Worm (Caenorhabditis elegans) whole organism, early embryonic: ENCODE measurements around the gene mab-10.

Source experiments
- B0310.2 ChIP-seq: sonication (generic microtip); optimal IDR thresholded peaks from 2 replicates; lab custom pipeline; 2016; ENCODE audit warnings: mild to moderate bottlenecking, missing genetic modification characterization, missing compliant biosample characterization
- F13C5.2 ChIP-seq: sonication (generic microtip); optimal IDR thresholded peaks from 2 replicates; lab custom pipeline; 2017; ENCODE audit warnings: mild to moderate bottlenecking, missing genetic modification characterization, inconsistent platforms, missing compliant biosample characterization
- aly-1 ChIP-seq: sonication (generic microtip); optimal IDR thresholded peaks from 2 replicates; lab custom pipeline; 2016; ENCODE audit warnings: missing genetic modification characterization, missing compliant biosample characterization
- ama-1 ChIP-seq: fragments of 150-350 bp; optimal IDR thresholded peaks from 2 replicates; lab custom pipeline; 2014
- ceh-13 ChIP-seq: fragments of 200-800 bp; sonication (Bioruptor generic); optimal IDR thresholded peaks from 2 replicates; lab custom pipeline; 2018; ENCODE audit warnings: mild to moderate bottlenecking, missing genetic modification characterization, missing compliant biosample characterization
- ceh-36 ChIP-seq: sonication (generic microtip); optimal IDR thresholded peaks from 2 replicates; lab custom pipeline; 2016; ENCODE audit warnings: missing genetic modification characterization, inconsistent platforms, missing compliant biosample characterization
- ets-7 ChIP-seq: sonication (generic microtip); optimal IDR thresholded peaks from 2 replicates; lab custom pipeline; 2016; ENCODE audit warnings: missing genotype, missing genetic modification characterization, missing compliant biosample characterization
- flt-1 ChIP-seq: fragments of 200-800 bp; sonication (Bioruptor generic); IDR thresholded peaks from 2 replicates; pipeline ENCODE4 v1.3.6; 2022; ENCODE audit warnings: missing genetic modification characterization, missing compliant biosample characterization
- hmbx-1 ChIP-seq: sonication (generic microtip); optimal IDR thresholded peaks from 2 replicates; lab custom pipeline; 2016; ENCODE audit warnings: mild to moderate bottlenecking, missing genetic modification characterization, missing compliant biosample characterization
- hmg-4 ChIP-seq: fragments of 200-800 bp; sonication (Bioruptor generic); optimal IDR thresholded peaks from 2 replicates; lab custom pipeline; 2018; ENCODE audit warnings: mild to moderate bottlenecking, missing genetic modification characterization, missing compliant biosample characterization
- hnd-1 ChIP-seq: sonication (generic microtip); optimal IDR thresholded peaks from 2 replicates; lab custom pipeline; 2016; ENCODE audit warnings: missing genetic modification characterization, missing compliant biosample characterization
- pes-1 ChIP-seq: fragments of 200-800 bp; sonication (Bioruptor generic); IDR thresholded peaks from 2 replicates; pipeline ENCODE4 v1.3.6; 2022; ENCODE audit warnings: missing genetic modification reagents, missing genetic modification characterization, missing compliant biosample characterization
- scrt-1 ChIP-seq: fragments of 200-800 bp; sonication (Bioruptor generic); IDR thresholded peaks from 2 replicates; pipeline ENCODE4 v1.3.6; 2022; ENCODE audit warnings: missing genetic modification characterization, missing compliant biosample characterization
- sea-1 ChIP-seq: fragments of 200-800 bp; sonication (Bioruptor generic); conservative IDR thresholded peaks from 2 replicates; pipeline ENCODE4 v1.3.6; 2022; ENCODE audit warnings: missing genetic modification characterization, missing compliant biosample characterization
- tbx-11 ChIP-seq: fragments of 200-800 bp; sonication (Bioruptor generic); IDR thresholded peaks from 2 replicates; pipeline ENCODE4 v1.3.6; 2022; ENCODE audit warnings: missing genetic modification characterization, missing compliant biosample characterization
- tbx-37 ChIP-seq: fragments of 200-800 bp; sonication (Bioruptor generic); conservative IDR thresholded peaks from 2 replicates; pipeline ENCODE4 v1.3.6; 2022; ENCODE audit warnings: missing genetic modification reagents, missing genetic modification characterization, missing compliant biosample characterization
- tra-4 ChIP-seq: sonication (generic microtip); optimal IDR thresholded peaks from 2 replicates; lab custom pipeline; 2017; ENCODE audit warnings: missing genetic modification characterization, missing compliant biosample characterization

mab-10 gene

DNA sequence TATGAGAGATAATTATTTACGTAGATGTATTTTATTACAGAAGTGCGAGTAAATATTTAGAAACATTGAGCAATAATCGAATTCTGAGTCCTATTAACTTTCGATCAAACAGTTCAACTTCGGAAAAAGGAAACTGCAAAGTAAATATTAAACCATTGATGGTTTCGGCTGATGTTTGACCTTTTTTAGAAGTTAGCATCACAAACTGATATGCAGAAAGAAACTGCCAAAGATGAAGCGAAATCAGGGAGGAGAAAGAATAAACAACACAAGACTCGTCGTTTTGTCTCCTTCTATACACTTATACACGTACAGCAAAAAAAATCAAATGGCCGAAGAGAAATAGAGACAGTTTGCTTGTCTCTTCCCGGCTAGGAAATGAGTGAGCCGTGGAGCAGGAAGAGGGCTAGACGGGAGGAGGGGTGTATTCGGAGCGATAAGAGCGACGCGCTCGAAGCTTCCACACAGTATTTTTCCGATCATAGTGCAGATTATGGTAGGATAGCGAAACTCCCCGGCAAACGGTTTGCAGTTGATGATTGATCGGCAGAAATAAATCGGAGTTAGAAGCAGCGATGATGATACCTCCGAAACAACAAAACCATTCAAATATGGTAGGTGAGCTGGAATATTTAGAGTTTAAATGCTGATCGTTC lies 28.8 kb downstream of the mab-10 start:
- TF ChIP-seq sea-1 (no peak), tbx-11 (no peak), F13C5.2 (tag; lab: Kevin White, UChicago) (no peak), ama-1 (lab: Kevin White, UChicago) (no peak), flt-1 (no peak)

DNA sequence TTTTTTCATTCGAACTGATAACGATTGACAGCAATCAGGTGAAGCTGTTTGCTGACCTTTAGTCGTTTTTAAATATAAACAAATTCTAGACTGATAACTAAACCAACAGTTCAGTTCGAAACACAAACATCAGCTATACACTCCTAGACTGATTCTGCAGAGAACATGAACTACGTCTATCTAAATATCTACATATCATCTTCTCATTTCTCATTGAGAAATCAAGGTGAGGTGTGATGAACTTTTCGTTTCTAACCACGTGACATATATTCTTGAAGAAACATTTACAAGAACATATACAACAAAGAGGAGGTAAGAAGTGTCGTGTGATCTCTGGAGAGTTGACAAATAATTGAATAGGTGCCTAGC lies 29.3 kb downstream of the mab-10 start:
- TF ChIP-seq F13C5.2 (tag; lab: Kevin White, UChicago), result no peak
- TF ChIP-seq tbx-11, result no peak
- no peak for TF ChIP-seq tra-4 (tag; lab: Kevin White, UChicago)
- no peak for TF ChIP-seq scrt-1 (GFP tag; lab: Robert Waterston, UW)
- TF ChIP-seq ama-1 (lab: Kevin White, UChicago), result no peak
- no peak for TF ChIP-seq sea-1
- no peak for TF ChIP-seq B0310.2
- no peak for TF ChIP-seq hnd-1
- no peak for TF ChIP-seq ceh-36 (tag; lab: Kevin White, UChicago)
- no peak for TF ChIP-seq tbx-37 (GFP tag; lab: Robert Waterston, UW)
- TF ChIP-seq hmbx-1, result no peak
- TF ChIP-seq flt-1, result no peak
- TF ChIP-seq ceh-13 (GFP tag; lab: Kevin White, UChicago), result no peak
- no peak for TF ChIP-seq hmg-4 (GFP tag; lab: Kevin White, UChicago)
- TF ChIP-seq pes-1 (GFP tag; lab: Robert Waterston, UW), result no peak
- TF ChIP-seq ets-7 (tag; lab: Kevin White, UChicago), result no peak

DNA sequence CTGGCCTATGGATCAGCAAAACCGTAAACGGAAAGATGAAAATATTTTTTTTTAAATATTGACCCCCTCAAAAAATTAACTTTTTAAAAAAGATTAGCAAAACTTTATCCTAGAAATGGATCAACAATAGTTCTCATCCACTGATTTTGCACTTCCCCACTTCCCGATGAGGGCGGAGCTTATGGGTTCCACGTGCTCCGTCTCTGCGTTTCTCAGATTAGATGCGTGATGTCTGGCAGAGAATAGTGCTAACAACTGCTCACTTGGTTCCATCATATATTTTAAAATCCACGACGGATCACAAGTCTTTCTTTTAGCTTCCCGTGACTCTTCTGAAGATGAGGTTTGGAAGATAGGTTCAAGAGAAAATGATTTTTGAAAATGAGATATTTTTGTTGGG lies 30.5 kb downstream of the mab-10 start:
- TF ChIP-seq scrt-1 (GFP tag; lab: Robert Waterston, UW) (no peak), tbx-11 (no peak), sea-1 (no peak), ceh-36 (tag; lab: Kevin White, UChicago) (no peak), ceh-13 (GFP tag; lab: Kevin White, UChicago) (no peak), ama-1 (lab: Kevin White, UChicago) (no peak), hmbx-1 (no peak), flt-1 (no peak), B0310.2 (no peak), hmg-4 (GFP tag; lab: Kevin White, UChicago) (no peak), ets-7 (tag; lab: Kevin White, UChicago) (no peak)

DNA sequence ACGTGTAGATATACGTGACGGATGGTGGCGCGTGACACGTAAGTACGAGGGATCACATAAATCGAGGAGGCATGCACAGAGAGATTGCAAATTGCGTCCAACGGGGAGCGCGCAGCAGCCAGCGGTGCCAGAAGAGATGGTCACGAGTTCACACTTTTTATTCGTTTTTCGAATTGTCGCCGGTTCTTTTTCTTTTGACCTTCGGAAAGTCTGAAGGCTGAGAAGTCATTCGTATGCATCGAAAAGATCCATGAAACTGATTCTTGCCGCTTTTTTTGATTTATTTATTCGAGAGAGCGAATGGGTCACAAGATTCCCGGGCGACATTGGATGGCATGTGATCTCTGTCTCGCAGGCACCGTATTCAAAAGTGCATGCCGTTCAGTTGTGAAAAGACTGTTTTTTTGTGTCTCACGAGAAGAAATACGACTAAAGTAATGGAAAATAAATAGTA lies 31.1 kb downstream of the mab-10 start:
- no peak for TF ChIP-seq ama-1 (lab: Kevin White, UChicago)
- no peak for TF ChIP-seq aly-1 (tag; lab: Kevin White, UChicago)
- TF ChIP-seq pes-1 (GFP tag; lab: Robert Waterston, UW), result no peak

DNA sequence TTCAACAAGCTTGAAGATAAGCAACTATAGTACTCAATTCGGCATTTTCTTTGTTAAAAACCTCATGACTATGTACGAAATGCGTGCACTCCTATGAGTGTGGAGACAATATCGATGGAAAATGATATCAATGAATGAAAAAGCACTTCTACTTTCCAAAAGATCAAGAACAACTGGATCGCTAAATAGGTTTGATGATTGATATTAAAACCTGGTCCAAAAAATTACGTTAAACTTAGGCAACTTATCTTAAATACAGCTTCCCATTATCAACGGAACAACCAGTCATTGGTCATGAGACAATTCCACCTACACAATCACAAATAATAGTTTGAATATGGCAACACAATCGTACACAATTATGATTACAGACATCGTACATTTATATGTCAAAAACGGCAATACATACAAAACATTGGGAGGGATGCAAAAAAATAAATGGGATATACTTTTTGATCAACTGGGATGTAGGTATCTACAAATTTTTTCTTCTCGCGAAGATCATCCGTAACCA lies 31.8 kb downstream of the mab-10 start:
- TF ChIP-seq tra-4 (tag; lab: Kevin White, UChicago) (no peak), hmg-4 (GFP tag; lab: Kevin White, UChicago) (no peak), ceh-13 (GFP tag; lab: Kevin White, UChicago) (no peak), aly-1 (tag; lab: Kevin White, UChicago) (no peak), tbx-11 (no peak), ets-7 (tag; lab: Kevin White, UChicago) (no peak), ama-1 (lab: Kevin White, UChicago) (no peak), hmbx-1 (no peak), B0310.2 (no peak), F13C5.2 (tag; lab: Kevin White, UChicago) (no peak), tbx-37 (GFP tag; lab: Robert Waterston, UW) (no peak), pes-1 (GFP tag; lab: Robert Waterston, UW) (no peak), sea-1 (no peak), hnd-1 (no peak), flt-1 (no peak), ceh-36 (tag; lab: Kevin White, UChicago) (no peak), scrt-1 (GFP tag; lab: Robert Waterston, UW) (no peak)

DNA sequence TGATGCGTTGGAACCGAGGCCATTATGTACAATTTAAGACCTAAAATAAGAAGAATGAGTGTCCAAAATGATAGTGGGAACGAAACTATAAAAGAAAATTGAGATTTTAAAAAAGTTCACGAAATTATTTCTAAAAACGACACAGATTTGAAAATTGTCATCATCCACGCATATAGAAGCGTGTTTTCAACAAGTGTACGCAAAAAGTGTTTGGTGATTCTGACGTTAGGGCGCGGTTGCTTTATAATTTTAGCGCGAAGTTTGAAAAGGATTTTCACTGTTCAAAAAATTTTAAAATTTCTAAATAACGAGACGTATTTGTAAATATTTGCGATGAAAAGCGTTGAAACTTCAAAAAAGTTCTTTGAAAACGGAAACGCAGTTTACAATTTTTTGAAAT lies 35.5 kb downstream of the mab-10 start, which contains the start of gene cdc-48.1:
Gene cdc-48.1 (minus strand): TSS at position 40 of the 400 bp plus-strand sequence.
- TF ChIP-seq flt-1, result peak; percentile 81
- peak; percentile 60 for TF ChIP-seq tra-4 (tag; lab: Kevin White, UChicago)
- TF ChIP-seq aly-1 (tag; lab: Kevin White, UChicago), result no peak
- TF ChIP-seq ets-7 (tag; lab: Kevin White, UChicago), result peak; percentile 45
- TF ChIP-seq ceh-13 (GFP tag; lab: Kevin White, UChicago), result peak; percentile 47
- TF ChIP-seq tbx-11, result peak; percentile 57; the same call in 1 of the 2 replicates
- peak; percentile 75 for TF ChIP-seq tbx-37 (GFP tag; lab: Robert Waterston, UW)
- TF ChIP-seq hmbx-1, result peak; percentile 51
- TF ChIP-seq sea-1, result peak; percentile 86
- peak; percentile 54 for TF ChIP-seq ceh-36 (tag; lab: Kevin White, UChicago)
- TF ChIP-seq hmg-4 (GFP tag; lab: Kevin White, UChicago), result peak; percentile 65
- no peak for TF ChIP-seq ama-1 (lab: Kevin White, UChicago)
- TF ChIP-seq B0310.2, result peak; percentile 74
- peak; percentile 82 for TF ChIP-seq pes-1 (GFP tag; lab: Robert Waterston, UW)
- peak; percentile 57; the same call in 1 of the 2 replicates for TF ChIP-seq scrt-1 (GFP tag; lab: Robert Waterston, UW)
- TF ChIP-seq hnd-1, result peak; percentile 42
- peak; percentile 99 for TF ChIP-seq F13C5.2 (tag; lab: Kevin White, UChicago)

DNA sequence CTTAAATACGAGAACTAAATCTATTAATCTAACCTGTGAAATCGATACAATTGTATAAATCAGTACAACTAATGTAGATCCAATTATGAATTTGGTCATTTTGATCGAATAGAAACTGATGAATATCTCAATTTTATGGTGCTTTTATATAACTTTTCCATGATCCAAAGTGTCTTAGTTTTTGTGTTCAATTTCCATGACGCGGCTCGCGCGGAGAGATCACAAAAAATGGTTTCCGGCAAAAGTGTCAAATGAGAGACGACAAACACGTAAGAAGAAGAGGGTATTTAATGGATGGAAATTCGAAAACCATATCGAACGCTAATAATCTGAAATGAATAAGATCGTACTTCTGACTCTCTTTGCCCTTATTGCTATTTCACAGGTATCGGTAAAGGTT lies 36.7 kb downstream of the mab-10 start, which contains the start of the genes C06A1.6 and C06A1.7:
Gene C06A1.6 (minus strand): TSS at position 101 of the 400 bp plus-strand sequence.
Gene C06A1.7 (plus strand): TSS at position 314 of the 400 bp plus-strand sequence.
- TF ChIP-seq F13C5.2 (tag; lab: Kevin White, UChicago), result no peak
- TF ChIP-seq tra-4 (tag; lab: Kevin White, UChicago), result no peak
- TF ChIP-seq B0310.2, result no peak
- TF ChIP-seq hmg-4 (GFP tag; lab: Kevin White, UChicago), result no peak
- no peak for TF ChIP-seq tbx-11
- no peak for TF ChIP-seq sea-1
- TF ChIP-seq aly-1 (tag; lab: Kevin White, UChicago), result no peak
- no peak for TF ChIP-seq ceh-13 (GFP tag; lab: Kevin White, UChicago)
- no peak for TF ChIP-seq scrt-1 (GFP tag; lab: Robert Waterston, UW)
- TF ChIP-seq hmbx-1, result no peak
- TF ChIP-seq tbx-37 (GFP tag; lab: Robert Waterston, UW), result no peak
- TF ChIP-seq flt-1, result no peak
- no peak for TF ChIP-seq pes-1 (GFP tag; lab: Robert Waterston, UW)
- no peak for TF ChIP-seq hnd-1
- no peak for TF ChIP-seq ceh-36 (tag; lab: Kevin White, UChicago)
- no peak for TF ChIP-seq ets-7 (tag; lab: Kevin White, UChicago)
- no peak for TF ChIP-seq ama-1 (lab: Kevin White, UChicago)
